Fruit fly (Drosophila melanogaster): ENCODE results near the gene Trf2.

The Trf2 gene

DNA sequence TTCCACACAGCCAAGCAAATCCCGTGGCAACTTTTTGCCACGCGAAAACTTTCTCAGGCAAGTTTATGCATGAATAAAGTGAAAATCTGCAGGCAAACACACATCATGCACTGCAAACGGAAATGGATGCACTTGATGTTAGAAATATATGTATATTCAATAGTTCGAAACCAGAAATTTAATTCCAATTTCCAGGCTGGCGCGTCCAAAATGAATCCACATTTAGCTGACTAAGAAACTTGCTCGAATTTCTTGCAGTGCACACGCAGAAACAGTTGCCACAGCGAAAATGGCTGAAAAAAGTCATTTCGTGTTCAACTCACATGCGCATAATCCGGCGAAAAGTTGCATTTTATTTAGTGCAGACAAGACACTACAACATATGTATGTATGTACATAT lies 12.5 kb upstream of the Trf2 start (continued):
- TF ChIP-seq Dek (tag; optimal IDR thresholded peaks at IDR 0.05) (no peak), Gug (GFP tag; IDR thresholded peaks at IDR 0.05) (no peak), Xrp1 (GFP tag; IDR thresholded peaks at IDR 0.05) (0 out of 2 replicates have a peak, but pooled peaks have one; percentile 12), Med (GFP tag) (peak; percentile 70), sisA (GFP tag; IDR thresholded peaks at IDR 0.05) (peak; percentile 36; the same call in 1 of the 2 replicates)

DNA sequence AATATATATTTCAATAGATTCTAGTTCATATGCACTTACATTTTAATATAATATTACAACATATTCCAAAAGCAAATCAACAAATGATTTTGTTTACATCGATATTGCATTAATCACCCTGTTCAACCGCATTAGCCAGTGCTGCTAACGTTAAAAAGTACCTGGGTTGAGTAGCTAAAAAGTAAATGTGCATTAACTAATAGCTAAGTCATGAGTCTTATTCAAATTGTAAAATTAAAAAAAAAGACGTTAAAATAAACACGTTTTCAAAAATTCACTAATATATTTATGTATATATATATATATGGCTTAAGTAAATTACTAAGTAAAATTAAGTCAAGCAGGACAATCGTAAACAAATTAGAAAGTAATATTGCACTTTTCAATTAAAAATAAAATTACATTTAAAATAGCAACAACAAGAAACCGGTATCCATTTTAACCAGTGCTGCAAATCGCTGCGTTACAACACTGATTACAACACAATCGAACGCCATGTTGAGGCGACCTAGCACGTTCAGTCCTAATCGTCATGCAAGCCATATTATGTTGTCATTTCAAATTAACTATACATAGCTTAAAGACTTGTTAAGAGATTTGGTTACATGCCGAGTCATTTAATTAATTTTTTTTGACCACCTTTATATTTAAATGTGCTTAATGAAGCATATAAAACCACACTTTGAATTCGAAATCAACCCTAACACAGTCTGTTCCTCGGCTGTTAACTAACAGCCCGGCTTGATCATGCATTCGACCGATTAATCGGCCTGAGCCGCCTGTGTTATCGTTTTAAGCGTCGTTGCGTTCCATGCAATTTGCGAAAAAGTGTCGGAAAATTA lies 10.7 kb upstream of the Trf2 start, which contains the start of gene CG10555:
TSS of gene CG10555 (plus strand) at position 764 of the 842 bp plus-strand sequence.
- TF ChIP-seq BtbVII (GFP tag; optimal IDR thresholded peaks at IDR 0.05) = no peak
- TF ChIP-seq CG10979 (tag; optimal IDR thresholded peaks at IDR 0.05) = peak; percentile 93
- peak; percentile 94 for TF ChIP-seq pho (GFP tag; optimal IDR thresholded peaks at IDR 0.05)
- TF ChIP-seq Dp (GFP tag; optimal IDR thresholded peaks at IDR 0.05) = peak; percentile 11
- peak; percentile 66 for TF ChIP-seq CG33557 (GFP tag; optimal IDR thresholded peaks at IDR 0.05)
- TF ChIP-seq NK7.1 (GFP tag; optimal IDR thresholded peaks at IDR 0.05) = peak; percentile 46
- no peak for TF ChIP-seq sqz (GFP tag; optimal IDR thresholded peaks at IDR 0.05)
- TF ChIP-seq tio (GFP tag; optimal IDR thresholded peaks at IDR 0.05) = peak; percentile 85
- TF ChIP-seq chinmo (GFP tag; IDR thresholded peaks at IDR 0.05; ENCODE audit: partially characterized antibody) = 0 out of 4 replicates have a peak, but pooled peaks have one; percentile 38
- peak; percentile 91 for TF ChIP-seq CG7786 (GFP tag; optimal IDR thresholded peaks at IDR 0.05)
- TF ChIP-seq vvl (GFP tag; IDR thresholded peaks at IDR 0.05) = peak; percentile 85
- peak; percentile 88 for TF ChIP-seq disco-r (GFP tag; optimal IDR thresholded peaks at IDR 0.05)
- peak; percentile 89 for TF ChIP-seq Xbp1 (GFP tag; optimal IDR thresholded peaks at IDR 0.05)
- peak; percentile 33 for TF ChIP-seq trem (tag; optimal IDR thresholded peaks at IDR 0.05)
- peak; percentile 83 for TF ChIP-seq NfI (GFP tag; optimal IDR thresholded peaks at IDR 0.05)
- TF ChIP-seq rib (GFP tag; IDR thresholded peaks at IDR 0.05) = no peak
- TF ChIP-seq bab2 (GFP tag; optimal IDR thresholded peaks at IDR 0.05) = peak; percentile 79
- peak; percentile 77 for TF ChIP-seq CG4730 (GFP tag; IDR thresholded peaks at IDR 0.05)
- peak; percentile 77 for TF ChIP-seq caup (GFP tag; optimal IDR thresholded peaks at IDR 0.05; ENCODE audit: severe bottlenecking)
- TF ChIP-seq Nf-YC (tag; optimal IDR thresholded peaks at IDR 0.05) = peak; percentile 63
- TF ChIP-seq Lim3 (GFP tag; IDR thresholded peaks at IDR 0.05) = no peak
- peak; percentile 95 for TF ChIP-seq CG1603 (tag; optimal IDR thresholded peaks at IDR 0.05)
- peak; percentile 70 for TF ChIP-seq CG17802 (tag; optimal IDR thresholded peaks at IDR 0.05)
- TF ChIP-seq h (optimal IDR thresholded peaks at IDR 0.05) = no peak
- peak; percentile 97 for TF ChIP-seq CG18764 (GFP tag; optimal IDR thresholded peaks at IDR 0.05)
- peak; percentile 74 for TF ChIP-seq CG11723 (GFP tag; optimal IDR thresholded peaks at IDR 0.05)
- TF ChIP-seq CG2129 (GFP tag; IDR thresholded peaks at IDR 0.05; ENCODE audit: partially characterized antibody) = peak; percentile 23; the same call in 1 of the 2 replicates
- peak; percentile 85 for TF ChIP-seq Hmr (GFP tag; optimal IDR thresholded peaks at IDR 0.05)
- TF ChIP-seq fu2 (GFP tag; optimal IDR thresholded peaks at IDR 0.05) = peak; percentile 90
- no peak for TF ChIP-seq CkIIα-i1 (GFP tag; IDR thresholded peaks at IDR 0.05)
- TF ChIP-seq toy (GFP tag; IDR thresholded peaks at IDR 0.05) = peak; percentile 58; the same call in 1 of the 2 replicates
- TF ChIP-seq CG6175 (GFP tag; IDR thresholded peaks at IDR 0.05) = peak; percentile 70; the same call in 1 of the 3 replicates
- TF ChIP-seq pzg (GFP tag; optimal IDR thresholded peaks at IDR 0.05) = peak; percentile 45
- peak; percentile 63 for TF ChIP-seq CG3281 (GFP tag; optimal IDR thresholded peaks at IDR 0.05)
- peak; percentile 88 for TF ChIP-seq Aef1 (GFP tag; IDR thresholded peaks at IDR 0.05)
- TF ChIP-seq MTF-1 (GFP tag; optimal IDR thresholded peaks at IDR 0.05; ENCODE audit: borderline replicate concordance) = no peak
- TF ChIP-seq CG9437 (GFP tag; optimal IDR thresholded peaks at IDR 0.05) = peak; percentile 64
- TF ChIP-seq CG15696 (tag; optimal IDR thresholded peaks at IDR 0.05) = peak; percentile 96
- peak; percentile 87 for TF ChIP-seq CG1647 (GFP tag; optimal IDR thresholded peaks at IDR 0.05)
- peak; percentile 85 for TF ChIP-seq CHES-1-like (GFP tag; optimal IDR thresholded peaks at IDR 0.05)
- peak; percentile 76 for TF ChIP-seq CG2889 (GFP tag; IDR thresholded peaks at IDR 0.05)
- TF ChIP-seq CG9609 (GFP tag; optimal IDR thresholded peaks at IDR 0.05) = peak; percentile 89

Data from whole organism, embryonic.